Worm (Caenorhabditis elegans) whole organism, late embryonic: Measurements from ENCODE around the gene R01H2.4.

Experiments used
- C08G9.2 ChIP-seq: sonication (generic microtip); optimal IDR thresholded peaks from 2 replicates; lab custom pipeline; 2016; ENCODE audit warnings: mild to moderate bottlenecking, missing genetic modification characterization, moderate library complexity, missing compliant biosample characterization
- F13H6.1 ChIP-seq: sonication (generic microtip); optimal IDR thresholded peaks from 2 replicates; lab custom pipeline; 2016; ENCODE audit warnings: missing genetic modification characterization, missing compliant biosample characterization
- K02D7.2 ChIP-seq: sonication (generic microtip); optimal IDR thresholded peaks from 2 replicates; lab custom pipeline; 2017; ENCODE audit warnings: mild to moderate bottlenecking, missing genetic modification characterization, missing compliant biosample characterization
- K09A11.1 ChIP-seq: sonication (generic microtip); optimal IDR thresholded peaks from 2 replicates; lab custom pipeline; 2017; ENCODE audit warnings: antibody characterized with exemption, mild to moderate bottlenecking, missing genetic modification characterization, missing compliant biosample characterization; ENCODE audit not compliant: insufficient read depth
- T23F11.4 ChIP-seq: fragments of 200-800 bp; sonication (Bioruptor generic); optimal IDR thresholded peaks from 2 replicates; lab custom pipeline; 2018; ENCODE audit warnings: mild to moderate bottlenecking, missing genetic modification characterization, missing compliant biosample characterization
- Y22D7AL.16 ChIP-seq: sonication (generic microtip); optimal IDR thresholded peaks from 2 replicates; lab custom pipeline; 2016; ENCODE audit warnings: missing genetic modification characterization, missing compliant biosample characterization
- ama-1 ChIP-seq: fragments of 150-350 bp; optimal IDR thresholded peaks from 2 replicates; lab custom pipeline; 2014
- ceh-14 ChIP-seq: sonication (generic microtip); optimal IDR thresholded peaks from 2 replicates; lab custom pipeline; 2016; ENCODE audit warnings: missing genotype, missing genetic modification characterization, missing compliant biosample characterization
- ceh-2 ChIP-seq: sonication (generic microtip); optimal IDR thresholded peaks from 2 replicates; lab custom pipeline; 2016; ENCODE audit warnings: missing genotype, missing genetic modification characterization, missing compliant biosample characterization
- ceh-22 ChIP-seq: sonication (generic microtip); optimal IDR thresholded peaks from 2 replicates; lab custom pipeline; 2017; ENCODE audit warnings: missing biosample characterization, missing genetic modification characterization
- ceh-24 ChIP-seq: sonication (generic microtip); optimal IDR thresholded peaks from 2 replicates; lab custom pipeline; 2016; ENCODE audit warnings: mild to moderate bottlenecking, missing genetic modification characterization, missing compliant biosample characterization
- ceh-30 ChIP-seq: fragments of 150-350 bp; optimal IDR thresholded peaks from 2 replicates; lab custom pipeline; 2014; ENCODE audit warnings: missing biosample characterization, missing genetic modification characterization
- ceh-34 ChIP-seq: sonication (generic microtip); optimal IDR thresholded peaks from 2 replicates; lab custom pipeline; 2016; ENCODE audit warnings: mild to moderate bottlenecking, missing genetic modification characterization, missing compliant biosample characterization
- ceh-45 ChIP-seq: fragments of 200-800 bp; sonication (Bioruptor generic); IDR thresholded peaks from 2 replicates; pipeline ENCODE4 v1.3.6; 2022; ENCODE audit warnings: missing genetic modification reagents, missing genetic modification characterization, missing compliant biosample characterization
- ceh-48 ChIP-seq: sonication (generic microtip); optimal IDR thresholded peaks from 2 replicates; lab custom pipeline; 2016; ENCODE audit warnings: missing genetic modification characterization, inconsistent platforms, missing compliant biosample characterization
- ceh-9 ChIP-seq: sonication (generic microtip); optimal IDR thresholded peaks from 2 replicates; lab custom pipeline; 2016; ENCODE audit warnings: mild to moderate bottlenecking, missing genetic modification characterization, inconsistent platforms, missing compliant biosample characterization
- che-1 ChIP-seq: sonication (generic microtip); optimal IDR thresholded peaks from 2 replicates; lab custom pipeline; 2016; ENCODE audit warnings: mild to moderate bottlenecking, missing genetic modification characterization, missing compliant biosample characterization
- dmd-4 ChIP-seq: sonication (generic microtip); optimal IDR thresholded peaks from 2 replicates; lab custom pipeline; 2016; ENCODE audit warnings: borderline replicate concordance, missing genetic modification characterization, missing compliant biosample characterization
- elt-2 ChIP-seq: sonication (generic microtip); optimal IDR thresholded peaks from 2 replicates; lab custom pipeline; 2016; ENCODE audit warnings: missing genetic modification reagents, missing genetic modification characterization, missing compliant biosample characterization
- elt-4 ChIP-seq: sonication (generic microtip); optimal IDR thresholded peaks from 2 replicates; lab custom pipeline; 2016; ENCODE audit warnings: missing genetic modification characterization, missing compliant biosample characterization
- ets-4 ChIP-seq: sonication (generic microtip); optimal IDR thresholded peaks from 2 replicates; lab custom pipeline; 2016; ENCODE audit warnings: missing genetic modification characterization, missing compliant biosample characterization
- eyg-1 ChIP-seq: sonication (generic microtip); optimal IDR thresholded peaks from 2 replicates; lab custom pipeline; 2016; ENCODE audit warnings: missing genotype, missing genetic modification characterization, missing compliant biosample characterization
- fax-1 ChIP-seq: sonication (generic microtip); optimal IDR thresholded peaks from 2 replicates; lab custom pipeline; 2016; ENCODE audit warnings: missing genotype, missing genetic modification characterization, missing compliant biosample characterization
- fkh-6 ChIP-seq: sonication (generic microtip); optimal IDR thresholded peaks from 2 replicates; lab custom pipeline; 2016; ENCODE audit warnings: missing genetic modification characterization, missing compliant biosample characterization
- gmeb-2 ChIP-seq: sonication (generic microtip); optimal IDR thresholded peaks from 2 replicates; lab custom pipeline; 2016; ENCODE audit warnings: missing genetic modification characterization, inconsistent platforms, missing compliant biosample characterization
- hlh-13 ChIP-seq: fragments of 200-800 bp; sonication (Bioruptor generic); optimal IDR thresholded peaks from 2 replicates; lab custom pipeline; 2018; ENCODE audit warnings: mild to moderate bottlenecking, missing genetic modification characterization, missing compliant biosample characterization
- hlh-30 ChIP-seq: sonication (generic microtip); optimal IDR thresholded peaks from 2 replicates; lab custom pipeline; 2017; ENCODE audit warnings: antibody characterized with exemption, missing genetic modification characterization, missing compliant biosample characterization; ENCODE audit not compliant: insufficient read depth
- hlh-6 ChIP-seq: sonication (generic microtip); optimal IDR thresholded peaks from 2 replicates; lab custom pipeline; 2016; ENCODE audit warnings: missing genotype, missing genetic modification characterization, missing compliant biosample characterization
- hlh-8 ChIP-seq: sonication (generic microtip); optimal IDR thresholded peaks from 2 replicates; lab custom pipeline; 2016; ENCODE audit warnings: missing genotype, missing genetic modification characterization, missing compliant biosample characterization
- lim-6 ChIP-seq: sonication (generic microtip); optimal IDR thresholded peaks from 2 replicates; lab custom pipeline; 2016; ENCODE audit warnings: missing genetic modification characterization, missing compliant biosample characterization
- lin-11 ChIP-seq: fragments of 200-800 bp; sonication (Bioruptor generic); optimal IDR thresholded peaks from 2 replicates; lab custom pipeline; 2018; ENCODE audit warnings: mild to moderate bottlenecking, missing genetic modification characterization, missing compliant biosample characterization
- pag-3 ChIP-seq: sonication (generic microtip); optimal IDR thresholded peaks from 2 replicates; lab custom pipeline; 2016; ENCODE audit warnings: missing compliant biosample characterization, missing genetic modification characterization, borderline replicate concordance
- pros-1 ChIP-seq: fragments of 150-350 bp; optimal IDR thresholded peaks from 2 replicates; lab custom pipeline; 2014; ENCODE audit warnings: missing biosample characterization, missing genetic modification reagents, missing genetic modification characterization
- ref-2 ChIP-seq: sonication (generic microtip); optimal IDR thresholded peaks from 2 replicates; lab custom pipeline; 2016; ENCODE audit warnings: missing genetic modification characterization, missing compliant biosample characterization
- sdc-2 ChIP-seq: sonication (generic microtip); optimal IDR thresholded peaks from 2 replicates; lab custom pipeline; 2016; ENCODE audit warnings: missing genotype, missing genetic modification characterization, missing compliant biosample characterization
- sox-2 ChIP-seq: fragments of 200-800 bp; sonication (Bioruptor generic); IDR thresholded peaks from 2 replicates; pipeline ENCODE4 v1.3.6; 2022; ENCODE audit warnings: missing genetic modification reagents, missing genetic modification characterization, missing compliant biosample characterization
- sox-4 ChIP-seq: sonication (generic microtip); optimal IDR thresholded peaks from 2 replicates; lab custom pipeline; 2017; ENCODE audit warnings: mild to moderate bottlenecking, missing genetic modification characterization, inconsistent platforms, missing compliant biosample characterization
- syd-9 ChIP-seq: sonication (generic microtip); optimal IDR thresholded peaks from 2 replicates; lab custom pipeline; 2016; ENCODE audit warnings: mild to moderate bottlenecking, missing genetic modification characterization, moderate library complexity, missing compliant biosample characterization
- tbx-2 ChIP-seq: sonication (generic microtip); optimal IDR thresholded peaks from 2 replicates; lab custom pipeline; 2016; ENCODE audit warnings: missing genetic modification characterization, missing compliant biosample characterization
- ttx-3 ChIP-seq: sonication (generic microtip); optimal IDR thresholded peaks from 2 replicates; lab custom pipeline; 2016; ENCODE audit warnings: missing genetic modification reagents, missing genetic modification characterization, missing compliant biosample characterization
- unc-55 ChIP-seq: sonication (generic microtip); optimal IDR thresholded peaks from 2 replicates; lab custom pipeline; 2017; ENCODE audit warnings: missing biosample characterization, missing genetic modification reagents, missing genetic modification characterization
- unc-86 ChIP-seq: sonication (generic microtip); optimal IDR thresholded peaks from 2 replicates; lab custom pipeline; 2016; ENCODE audit warnings: missing genetic modification characterization, missing compliant biosample characterization
- zip-5 ChIP-seq: sonication (generic microtip); optimal IDR thresholded peaks from 2 replicates; lab custom pipeline; 2016; ENCODE audit warnings: missing genetic modification characterization, missing compliant biosample characterization
- ztf-16 ChIP-seq: sonication (generic microtip); optimal IDR thresholded peaks from 2 replicates; lab custom pipeline; 2017; ENCODE audit warnings: missing genetic modification characterization, missing compliant biosample characterization

Gene R01H2.4

DNA sequence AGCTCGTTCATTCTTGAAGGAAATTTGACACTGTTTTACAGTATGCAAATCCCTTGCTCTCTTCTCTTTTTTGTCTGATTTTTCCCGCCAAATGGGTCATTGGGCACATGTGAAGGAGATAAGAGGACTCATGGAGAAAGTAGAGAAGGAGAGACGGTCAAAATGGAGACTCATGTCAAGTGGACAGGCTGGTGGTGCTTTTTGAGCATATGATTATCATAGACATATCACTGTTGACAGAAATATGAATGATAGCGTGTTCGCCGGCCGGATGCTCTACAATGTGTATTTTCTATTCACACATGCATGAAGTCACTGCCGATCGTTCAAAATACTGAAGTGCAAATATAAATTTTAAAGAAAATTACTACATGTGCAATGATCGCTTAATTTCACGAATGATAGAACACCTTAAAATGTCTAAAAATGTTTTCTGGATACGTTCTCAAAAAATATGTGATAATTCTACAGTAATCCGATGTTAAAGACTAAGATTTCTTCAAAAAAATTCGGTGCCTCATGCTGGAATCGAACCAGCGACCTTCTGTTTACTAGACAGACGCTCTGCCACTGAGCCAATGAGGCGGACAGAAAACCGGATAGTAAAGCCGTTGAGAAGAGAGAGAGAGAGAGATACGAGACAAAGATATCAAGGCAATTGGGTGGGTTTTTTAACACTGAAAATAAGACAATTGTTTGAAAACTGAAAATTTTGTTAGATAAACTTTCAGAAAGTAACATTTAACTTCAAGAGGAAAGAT, 33.9 kb downstream of the R01H2.4 start (continued):
- peak; percentile 6 for TF ChIP-seq tbx-2 (tag; lab: Kevin White, UChicago)
- TF ChIP-seq ztf-16 (tag; lab: Kevin White, UChicago), result peak; percentile 24
- TF ChIP-seq ceh-24 (tag; lab: Kevin White, UChicago), result no peak
- TF ChIP-seq T23F11.4 (GFP tag; lab: Kevin White, UChicago), result no peak
- TF ChIP-seq hlh-6, result peak; percentile 75
- TF ChIP-seq ceh-48 (tag; lab: Kevin White, UChicago), result no peak
- TF ChIP-seq K09A11.1 (tag; lab: Kevin White, UChicago), result no peak
- TF ChIP-seq ceh-2 (tag; lab: Kevin White, UChicago), result no peak
- TF ChIP-seq hlh-30 (tag; lab: Kevin White, UChicago), result no peak
- no peak for TF ChIP-seq C08G9.2 (tag; lab: Kevin White, UChicago)
- TF ChIP-seq ceh-9 (tag; lab: Kevin White, UChicago), result no peak
- no peak for TF ChIP-seq fkh-6 (tag; lab: Kevin White, UChicago)
- peak; percentile 50 for TF ChIP-seq gmeb-2 (tag; lab: Kevin White, UChicago)
- no peak for TF ChIP-seq hlh-13 (GFP tag; lab: Kevin White, UChicago)
- TF ChIP-seq ceh-34 (tag; lab: Kevin White, UChicago), result no peak
- TF ChIP-seq pros-1 (tag; lab: Kevin White, UChicago), result no peak
- TF ChIP-seq F13H6.1, result peak; percentile 10
- no peak for TF ChIP-seq lim-6
- peak; percentile 55 for TF ChIP-seq ttx-3 (tag; lab: Kevin White, UChicago)
- peak; percentile 34 for TF ChIP-seq sox-4
- no peak for TF ChIP-seq unc-55
- TF ChIP-seq K02D7.2, result no peak
- TF ChIP-seq ceh-14 (tag; lab: Kevin White, UChicago), result no peak
- TF ChIP-seq pag-3 (tag; lab: Kevin White, UChicago), result no peak
- no peak for TF ChIP-seq sdc-2 (tag; lab: Kevin White, UChicago)
- TF ChIP-seq ets-4 (tag; lab: Kevin White, UChicago), result no peak
- TF ChIP-seq elt-2 (tag; lab: Kevin White, UChicago), result peak; percentile 8
- TF ChIP-seq lin-11 (tag; lab: Kevin White, UChicago), result peak; percentile 42
- TF ChIP-seq unc-86 (tag; lab: Kevin White, UChicago), result peak; percentile 4
- TF ChIP-seq zip-5 (tag; lab: Kevin White, UChicago), result no peak
- TF ChIP-seq hlh-8 (tag; lab: Kevin White, UChicago), result no peak
- TF ChIP-seq Y22D7AL.16, result peak; percentile 23
- TF ChIP-seq ref-2 (tag; lab: Kevin White, UChicago), result peak; percentile 12
- TF ChIP-seq dmd-4 (tag; lab: Kevin White, UChicago), result no peak
- peak; percentile 41 for TF ChIP-seq che-1 (tag; lab: Kevin White, UChicago)
- no peak for TF ChIP-seq ama-1 (lab: Kevin White, UChicago)
- TF ChIP-seq elt-4 (tag; lab: Kevin White, UChicago), result no peak
- no peak for TF ChIP-seq fax-1
- no peak for TF ChIP-seq ceh-30 (tag; lab: Kevin White, UChicago)
- peak; percentile 25 for TF ChIP-seq syd-9 (tag; lab: Kevin White, UChicago)
- TF ChIP-seq ceh-45, result no peak
- TF ChIP-seq, all 69 proteins: peak for 26

DNA sequence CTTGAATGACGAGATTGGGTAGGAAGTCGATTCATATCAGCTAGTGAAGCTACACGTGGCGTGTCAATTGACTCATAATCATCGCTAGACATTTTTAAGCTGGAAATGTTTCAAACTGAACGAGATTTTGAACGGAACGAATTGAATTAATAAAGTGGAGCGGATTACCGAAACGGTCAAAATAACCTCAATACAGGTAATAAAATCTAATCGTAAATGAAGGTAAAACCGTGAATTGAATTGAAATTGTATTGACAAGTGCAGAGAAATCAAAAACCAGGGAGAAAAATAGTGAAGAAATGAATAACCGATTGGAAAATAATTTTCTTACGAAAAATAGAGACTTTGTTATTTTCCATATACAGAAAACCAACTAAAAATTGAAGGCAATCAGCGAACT, 35.0 kb downstream of the R01H2.4 start, which contains the start of gene cyk-1:
Gene cyk-1 (minus strand): TSS at position 101 of the 400 bp plus-strand sequence.
- TF ChIP-seq ceh-22 (tag; lab: Kevin White, UChicago) (no peak), sox-2 (GFP tag; lab: Robert Waterston, UW) (no peak), T23F11.4 (GFP tag; lab: Kevin White, UChicago) (no peak), elt-2 (tag; lab: Kevin White, UChicago) (no peak), hlh-30 (tag; lab: Kevin White, UChicago) (no peak), eyg-1 (tag; lab: Kevin White, UChicago) (no peak)
